Fruit fly (Drosophila melanogaster) whole organism, embryonic: ENCODE measurements around the gene CG2182.

ENCODE experiments used
- Atf6 ChIP-seq: fragments of 200-800 bp; sonication (Bioruptor generic); IDR thresholded peaks from 2 replicates; pipeline ENCODE4 v1.3.6; 2022; ENCODE audit warnings: missing biosample characterization, missing genetic modification characterization
- Awh ChIP-seq: fragments of 200-800 bp; sonication (Bioruptor generic); IDR thresholded peaks from 2 replicates; pipeline ENCODE4, ENCODE4 v1.3.6; 2022; ENCODE audit warnings: missing biosample characterization, missing genetic modification characterization
- B-H1 ChIP-seq: fragments of 200-800 bp; sonication (Bioruptor generic); IDR thresholded peaks from 3 replicates; pipeline ENCODE4 v1.3.6; 2022; ENCODE audit warnings: missing biosample characterization, missing genetic modification characterization
- BtbVII ChIP-seq: fragments of 200-800 bp; sonication (Bioruptor generic); optimal IDR thresholded peaks from 3 replicates; lab custom pipeline; 2017; ENCODE audit warnings: missing biosample characterization, mild to moderate bottlenecking, missing genetic modification characterization
- CG10147 ChIP-seq: fragments of 200-800 bp; sonication (Bioruptor generic); optimal IDR thresholded peaks from 2 replicates; lab custom pipeline; 2019; ENCODE audit warnings: missing biosample characterization, mild to moderate bottlenecking, missing genetic modification characterization, moderate library complexity
- CG11398 ChIP-seq: fragments of 200-800 bp; sonication (Bioruptor generic); optimal IDR thresholded peaks from 2 replicates; lab custom pipeline; 2016; ENCODE audit warnings: missing biosample characterization, missing genetic modification characterization
- CG12104 ChIP-seq: fragments of 200-800 bp; sonication (Bioruptor generic); optimal IDR thresholded peaks from 3 replicates; lab custom pipeline; 2016; ENCODE audit warnings: missing biosample characterization, missing genetic modification characterization
- CG1233 ChIP-seq: fragments of 200-800 bp; sonication (Bioruptor generic); optimal IDR thresholded peaks from 4 replicates; lab custom pipeline; 2018; ENCODE audit warnings: missing biosample characterization, mild to moderate bottlenecking, missing genetic modification characterization
- CG14441 ChIP-seq: fragments of 200-800 bp; sonication (Bioruptor generic); IDR thresholded peaks from 2 replicates; pipeline ENCODE4 v1.3.6; 2022; ENCODE audit warnings: missing biosample characterization, missing genetic modification characterization
- CG15073 ChIP-seq: fragments of 200-800 bp; sonication (Bioruptor generic); optimal IDR thresholded peaks from 2 replicates; lab custom pipeline; 2016; ENCODE audit warnings: missing biosample characterization, missing genetic modification characterization
- CG1602 ChIP-seq: fragments of 200-800 bp; sonication (Bioruptor generic); optimal IDR thresholded peaks from 3 replicates; lab custom pipeline; 2016; ENCODE audit warnings: missing biosample characterization, missing genetic modification characterization
- CG1603 ChIP-seq: fragments of 200-800 bp; sonication (Bioruptor generic); optimal IDR thresholded peaks from 2 replicates; lab custom pipeline; 2019; ENCODE audit warnings: missing biosample characterization, mild to moderate bottlenecking, missing genetic modification characterization, moderate library complexity
- CG17829 ChIP-seq: fragments of 200-800 bp; optimal IDR thresholded peaks from 2 replicates; lab custom pipeline; 2019; ENCODE audit warnings: missing biosample characterization, mild to moderate bottlenecking, missing genetic modification characterization, moderate library complexity
- CG2116 ChIP-seq: fragments of 200-800 bp; sonication (Bioruptor generic); optimal IDR thresholded peaks from 3 replicates; lab custom pipeline; 2018; ENCODE audit warnings: missing biosample characterization, mild to moderate bottlenecking, missing genetic modification characterization
- CG2875 ChIP-seq: fragments of 200-800 bp; sonication (Bioruptor generic); optimal IDR thresholded peaks from 2 replicates; lab custom pipeline; 2017; ENCODE audit warnings: missing biosample characterization, mild to moderate bottlenecking, missing genetic modification characterization, missing genetic modification reagents
- CG2889 ChIP-seq: fragments of 200-800 bp; sonication (Bioruptor generic); IDR thresholded peaks from 3 replicates; pipeline ENCODE4 v1.3.6; 2022; ENCODE audit warnings: missing biosample characterization, missing genetic modification characterization
- CG30431 ChIP-seq: fragments of 200-800 bp; sonication (Bioruptor generic); optimal IDR thresholded peaks from 2 replicates; lab custom pipeline; 2017; ENCODE audit warnings: missing biosample characterization, missing genetic modification characterization
- CG31365 ChIP-seq: fragments of 200-800 bp; sonication (Bioruptor generic); optimal IDR thresholded peaks from 2 replicates; lab custom pipeline; 2018; ENCODE audit warnings: missing biosample characterization, mild to moderate bottlenecking, missing genetic modification characterization
- CG4617 ChIP-seq: fragments of 200-800 bp; sonication (Bioruptor generic); optimal IDR thresholded peaks from 3 replicates; lab custom pipeline; 2016; ENCODE audit warnings: missing biosample characterization, missing genetic modification characterization, borderline replicate concordance
- CG7556 ChIP-seq: fragments of 200-800 bp; sonication (Bioruptor generic); optimal IDR thresholded peaks from 2 replicates; lab custom pipeline; 2017; ENCODE audit warnings: missing biosample characterization, mild to moderate bottlenecking, missing genetic modification characterization
- CG7839 ChIP-seq: fragments of 200-800 bp; sonication (Bioruptor generic); optimal IDR thresholded peaks from 3 replicates; lab custom pipeline; 2018; ENCODE audit warnings: missing biosample characterization, mild to moderate bottlenecking, missing genetic modification characterization, moderate library complexity
- CG9727 ChIP-seq: fragments of 200-800 bp; sonication (Bioruptor generic); optimal IDR thresholded peaks from 3 replicates; lab custom pipeline; 2017; ENCODE audit warnings: missing biosample characterization, mild to moderate bottlenecking, missing genetic modification characterization
- CG9932 ChIP-seq: fragments of 200-800 bp; sonication (Bioruptor generic); IDR thresholded peaks from 2 replicates; pipeline ENCODE4 v1.3.6; 2022; ENCODE audit warnings: missing biosample characterization, missing genetic modification characterization
- CHES-1-like ChIP-seq: fragments of 200-800 bp; sonication (Bioruptor generic); optimal IDR thresholded peaks from 2 replicates; lab custom pipeline; 2016; ENCODE audit warnings: missing biosample characterization, missing genetic modification characterization
- Camta ChIP-seq: fragments of 200-800 bp; sonication (Bioruptor generic); optimal IDR thresholded peaks from 2 replicates; lab custom pipeline; 2016; ENCODE audit warnings: missing biosample characterization, missing genetic modification characterization
- CoRest ChIP-seq: fragments of 200-800 bp; sonication (Bioruptor generic); optimal IDR thresholded peaks from 3 replicates; lab custom pipeline; 2018; ENCODE audit warnings: missing biosample characterization, mild to moderate bottlenecking, missing genetic modification characterization, moderate library complexity
- Deaf1 ChIP-seq: fragments of 200-800 bp; optimal IDR thresholded peaks from 3 replicates; lab custom pipeline; 2019; ENCODE audit warnings: missing biosample characterization, mild to moderate bottlenecking, missing genetic modification characterization, moderate library complexity
- Doc3 ChIP-seq: fragments of 200-800 bp; sonication (Bioruptor generic); IDR thresholded peaks from 3 replicates; pipeline ENCODE4 v1.3.6; 2022; ENCODE audit warnings: missing biosample characterization, missing genetic modification characterization; ENCODE audit not compliant: partially characterized antibody
- E2f1 ChIP-seq: fragments of 200-800 bp; sonication (Bioruptor generic); IDR thresholded peaks from 2 replicates; pipeline ENCODE4 v1.3.6; 2022; ENCODE audit warnings: missing biosample characterization, missing genetic modification characterization
- E2f2 ChIP-seq: fragments of 200-800 bp; sonication (Bioruptor generic); IDR thresholded peaks from 2 replicates; pipeline ENCODE4 v1.3.6; 2022; ENCODE audit warnings: missing biosample characterization, missing genetic modification characterization
- ERR ChIP-seq: fragments of 200-800 bp; sonication (Bioruptor generic); optimal IDR thresholded peaks from 2 replicates; lab custom pipeline; 2016; ENCODE audit warnings: missing biosample characterization, missing genetic modification characterization
- HLHmδ ChIP-seq: fragments of 200-800 bp; sonication (Bioruptor generic); optimal IDR thresholded peaks from 2 replicates; lab custom pipeline; 2018; ENCODE audit warnings: missing biosample characterization, mild to moderate bottlenecking, missing genetic modification characterization, moderate library complexity
- MBD-R2 ChIP-seq: fragments of 200-800 bp; sonication (Bioruptor generic); IDR thresholded peaks from 2 replicates; pipeline ENCODE4 v1.3.6; 2022; ENCODE audit warnings: missing biosample characterization, missing genetic modification characterization
- Oaz ChIP-seq: fragments of 200-800 bp; sonication (Bioruptor generic); IDR thresholded peaks from 2 replicates; pipeline ENCODE4 v1.3.6; 2022; ENCODE audit warnings: missing biosample characterization, missing genetic modification characterization
- Ravus ChIP-seq: fragments of 200-800 bp; sonication (Bioruptor generic); IDR thresholded peaks from 2 replicates; pipeline ENCODE4 v1.3.6; 2022; ENCODE audit warnings: missing biosample characterization, missing genetic modification characterization
- Side ChIP-seq: fragments of 200-800 bp; sonication (Bioruptor generic); optimal IDR thresholded peaks from 2 replicates; lab custom pipeline; 2016; ENCODE audit warnings: missing biosample characterization, missing genetic modification characterization
- Sry-δ ChIP-seq: fragments of 200-800 bp; sonication (Bioruptor generic); optimal IDR thresholded peaks from 2 replicates; lab custom pipeline; 2016; ENCODE audit warnings: missing biosample characterization, missing genetic modification characterization
- bcd ChIP-seq: fragments of 200-800 bp; sonication (Bioruptor generic); optimal IDR thresholded peaks from 2 replicates; lab custom pipeline; 2017; ENCODE audit warnings: missing biosample characterization, mild to moderate bottlenecking, missing genetic modification characterization
- chif ChIP-seq, 2 experiments: fragments of 200-800 bp; sonication (Bioruptor generic); optimal IDR thresholded peaks; 3 replicates each; lab custom pipeline; 2016; ENCODE audit warnings: missing biosample characterization in 2 of 2, missing genetic modification characterization in 2 of 2
- eyg ChIP-seq: fragments of 200-800 bp; sonication (Bioruptor generic); optimal IDR thresholded peaks from 3 replicates; lab custom pipeline; 2016; ENCODE audit warnings: missing biosample characterization, missing genetic modification characterization
- h ChIP-seq: fragments of >200 bp; optimal IDR thresholded peaks from 2 replicates; lab custom pipeline; 2017
- kay ChIP-seq: fragments of 200-800 bp; sonication (Bioruptor generic); optimal IDR thresholded peaks from 2 replicates; lab custom pipeline; 2016; ENCODE audit warnings: missing biosample characterization, missing genetic modification characterization
- ken ChIP-seq: fragments of 200-800 bp; sonication (Bioruptor generic); IDR thresholded peaks from 3 replicates; pipeline ENCODE4 v1.3.6; 2022; ENCODE audit warnings: missing biosample characterization, missing genetic modification characterization
- mam ChIP-seq: fragments of 200-800 bp; sonication (Bioruptor generic); optimal IDR thresholded peaks from 3 replicates; lab custom pipeline; 2016; ENCODE audit warnings: missing biosample characterization, missing genetic modification characterization
- pzg ChIP-seq: fragments of 200-800 bp; sonication (Bioruptor generic); optimal IDR thresholded peaks from 3 replicates; lab custom pipeline; 2018; ENCODE audit warnings: missing biosample characterization, mild to moderate bottlenecking, missing genetic modification characterization, moderate library complexity
- scrt ChIP-seq: fragments of 200-800 bp; sonication (Bioruptor generic); optimal IDR thresholded peaks from 2 replicates; lab custom pipeline; 2018; ENCODE audit warnings: missing biosample characterization, mild to moderate bottlenecking, missing genetic modification characterization, moderate library complexity
- seq ChIP-seq: fragments of 200-800 bp; sonication (Bioruptor generic); IDR thresholded peaks from 2 replicates; pipeline ENCODE4 v1.3.6; 2022; ENCODE audit warnings: missing biosample characterization, missing genetic modification characterization
- sug ChIP-seq: fragments of 200-800 bp; optimal IDR thresholded peaks from 2 replicates; lab custom pipeline; 2019; ENCODE audit warnings: missing biosample characterization, mild to moderate bottlenecking, missing genetic modification characterization, moderate library complexity
- trh ChIP-seq: fragments of 200-800 bp; sonication (Bioruptor generic); optimal IDR thresholded peaks from 2 replicates; lab custom pipeline; 2016; ENCODE audit warnings: missing biosample characterization, missing genetic modification characterization
- zen2 ChIP-seq: fragments of 200-800 bp; sonication (Bioruptor generic); IDR thresholded peaks from 3 replicates; pipeline ENCODE4 v1.3.6; 2022; ENCODE audit warnings: missing biosample characterization, missing genetic modification characterization; ENCODE audit not compliant: partially characterized antibody
- zf30C ChIP-seq: fragments of 200-800 bp; sonication (Bioruptor generic); optimal IDR thresholded peaks from 3 replicates; lab custom pipeline; 2018; ENCODE audit warnings: missing biosample characterization, mild to moderate bottlenecking, missing genetic modification characterization

CG2182 gene

DNA sequence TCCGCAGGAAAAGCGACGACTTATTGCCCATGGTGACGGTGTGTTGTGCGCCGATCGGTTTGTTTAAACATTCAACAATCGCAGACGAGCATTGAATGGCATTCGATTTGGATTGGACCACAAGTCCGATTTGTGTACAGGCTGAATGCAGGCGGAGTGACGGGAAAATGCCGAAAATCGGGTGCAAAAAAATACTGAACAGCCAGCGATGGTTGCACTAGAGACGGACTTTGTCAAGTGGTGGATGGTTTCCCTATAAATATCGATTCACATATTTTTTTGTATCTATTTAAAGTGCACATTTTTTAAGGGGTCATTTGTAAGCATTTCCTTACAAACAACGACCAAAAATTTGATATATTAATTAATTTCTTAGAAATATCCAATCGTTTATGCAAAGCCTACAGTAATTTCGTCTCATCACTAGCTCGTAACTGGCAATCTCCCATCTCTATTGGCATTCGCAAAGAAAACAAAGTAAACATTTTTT, 5.0 kb downstream of the CG2182 start, which contains the start of the genes elm and MED27 (continued):
- TF ChIP-seq Oaz (GFP tag; lab: Robert Waterston, UW) (peak; percentile 84), ken (GFP tag; lab: Robert Waterston, UW) (peak; percentile 94), CG4617 (GFP tag; lab: Kevin White, UChicago) (peak; percentile 91), CG2875 (peak; percentile 81), CG1602 (GFP tag; lab: Kevin White, UChicago) (peak; percentile 96), Camta (GFP tag; lab: Kevin White, UChicago) (peak; percentile 94), CoRest (tag; lab: Kevin White, UChicago) (peak; percentile 95), HLHmδ (peak; percentile 94), CG7839 (peak; percentile 90), sug (tag; lab: Kevin White, UChicago) (peak; percentile 95), eyg (GFP tag; lab: Kevin White, UChicago) (peak; percentile 75), seq (GFP tag; lab: Robert Waterston, UW) (peak; percentile 85), Atf6 (GFP tag; lab: Robert Waterston, UW) (peak; percentile 87), CG2889 (GFP tag; lab: Robert Waterston, UW) (peak; percentile 90), BtbVII (GFP tag; lab: Kevin White, UChicago) (peak; percentile 81), ERR (GFP tag; lab: Kevin White, UChicago) (peak; percentile 76), zf30C (GFP tag; lab: Kevin White, UChicago) (no peak), CG9727 (peak; percentile 94), E2f1 (GFP tag; lab: Robert Waterston, UW) (peak; percentile 92), MBD-R2 (peak; percentile 95), CG31365 (tag; lab: Kevin White, UChicago) (no peak), CG17829 (tag; lab: Kevin White, UChicago) (peak; percentile 94), CG7556 (GFP tag; lab: Kevin White, UChicago) (peak; percentile 85), chif (GFP tag; optimal IDR thresholded peaks at IDR 0.05; lab: Kevin White, UChicago) (peak; percentile 92 to 95), CG10147 (peak; percentile 93), CG9932 (GFP tag; lab: Robert Waterston, UW) (peak; percentile 98), CG11398 (GFP tag; lab: Kevin White, UChicago) (peak; percentile 67), trh (peak; percentile 92), bcd (GFP tag; lab: Kevin White, UChicago) (peak; percentile 93), scrt (GFP tag; lab: Kevin White, UChicago) (peak; percentile 72), Deaf1 (tag; lab: Kevin White, UChicago) (peak; percentile 68), CG12104 (GFP tag; lab: Kevin White, UChicago) (peak; percentile 87), h (no peak), zen2 (GFP tag; lab: Robert Waterston, UW) (peak; percentile 68; the same call in 1 of the 3 replicates), Doc3 (GFP tag; lab: Robert Waterston, UW) (peak; percentile 96), CHES-1-like (GFP tag; lab: Kevin White, UChicago) (peak; percentile 94), Sry-δ (GFP tag; lab: Kevin White, UChicago) (peak; percentile 99), Awh (GFP tag; lab: Robert Waterston, UW) (peak; percentile 81), mam (GFP tag; lab: Kevin White, UChicago) (peak; percentile 96), B-H1 (GFP tag; lab: Robert Waterston, UW) (peak; percentile 91), CG15073 (GFP tag; lab: Kevin White, UChicago) (peak; percentile 64), CG14441 (peak; percentile 95), CG30431 (GFP tag; lab: Kevin White, UChicago) (peak; percentile 87), CG1233 (GFP tag; lab: Kevin White, UChicago) (peak; percentile 87), E2f2 (GFP tag; lab: Robert Waterston, UW) (peak; percentile 69), Ravus (GFP tag; lab: Robert Waterston, UW) (peak; percentile 71), CG1603 (tag; lab: Kevin White, UChicago) (peak; percentile 63), CG2116 (GFP tag; lab: Kevin White, UChicago) (peak; percentile 92), pzg (GFP tag; lab: Kevin White, UChicago) (peak; percentile 87), Side (GFP tag; lab: Kevin White, UChicago) (peak; percentile 89), kay (GFP tag; lab: Kevin White, UChicago) (peak; percentile 86)
